Worm (Caenorhabditis elegans) whole organism, dauer: ENCODE measurements around the gene fbxb-10.
"Not testable (repeated sequence)": the region's sequence is repeated elsewhere in the genome, so short reads cannot be mapped to it uniquely, and the experiment has no call there.

ENCODE experiments used
- unc-62 ChIP-seq: sonication (generic microtip); optimal IDR thresholded peaks from 2 replicates; lab custom pipeline; 2017; ENCODE audit warnings: missing biosample characterization, missing genetic modification reagents, missing genetic modification characterization

fbxb-10 gene

ce11 chrII:1820774-1821173 lies 2.6 kb upstream of the fbxb-10 start, which contains the start of gene fbxa-3:
TSS of gene fbxa-3 (minus strand) at chrII:1820874.
- TF ChIP-seq unc-62 (GFP tag; lab: Kevin White, UChicago), result no peak

- no peak for TF ChIP-seq unc-62 (GFP tag; lab: Kevin White, UChicago)
Measured at ce11 chrII:1819944-1820570, 1.9 kb upstream of the fbxb-10 start, which contains the start of gene fbxc-19. TSS of gene fbxc-19 (plus strand) at chrII:1820479.

- TF ChIP-seq unc-62 (GFP tag; lab: Kevin White, UChicago), result no peak
Measured at ce11 chrII:1816053-1816452, 2.1 kb downstream of the fbxb-10 start.

- TF ChIP-seq unc-62 (GFP tag; lab: Kevin White, UChicago), result no peak
Measured at ce11 chrII:1808217-1808616, 10.0 kb downstream of the fbxb-10 start, which contains the start of gene C08F1.8. TSS of gene C08F1.8 (minus strand) at chrII:1808317.

ce11 chrII:1806358-1806757 lies 11.8 kb downstream of the fbxb-10 start, which contains the start of gene C08F1.12:
TSS of gene C08F1.12 (minus strand) at chrII:1806458.
- TF ChIP-seq unc-62 (GFP tag; lab: Kevin White, UChicago), result no peak

ce11 chrII:1788087-1788486 lies 30.1 kb downstream of the fbxb-10 start, which contains the start of the genes C08F1.6 and fbxb-13:
TSS of gene C08F1.6 (minus strand) at chrII:1788187.
TSS of gene fbxb-13 (plus strand) at chrII:1788277.
- TF ChIP-seq unc-62 (GFP tag; lab: Kevin White, UChicago), result no peak

ce11 chrII:1787208-1787607 lies 31.0 kb downstream of the fbxb-10 start:
- TF ChIP-seq unc-62 (GFP tag; lab: Kevin White, UChicago), result no peak

- no peak for TF ChIP-seq unc-62 (GFP tag; lab: Kevin White, UChicago)
Measured at ce11 chrII:1786209-1786608, 32.0 kb downstream of the fbxb-10 start, which contains the start of gene C08F1.10. TSS of gene C08F1.10 (minus strand) at chrII:1786309.

- TF ChIP-seq unc-62 (GFP tag; lab: Kevin White, UChicago), result no peak
Measured at ce11 chrII:1784799-1785198, 33.4 kb downstream of the fbxb-10 start, which contains the start of gene C08F1.11. TSS of gene C08F1.11 (minus strand) at chrII:1784899.

- TF ChIP-seq unc-62 (GFP tag; lab: Kevin White, UChicago), result no peak
Measured at ce11 chrII:1782474-1782873, 35.7 kb downstream of the fbxb-10 start, which contains the start of gene math-4. TSS of gene math-4 (minus strand) at chrII:1782574.

- not testable (repeated sequence) for TF ChIP-seq unc-62 (GFP tag; lab: Kevin White, UChicago)
Measured at ce11 chrII:1775234-1775633, 43.0 kb downstream of the fbxb-10 start, which contains the start of gene F36H5.14. TSS of gene F36H5.14 (plus strand) at chrII:1775534.

- no peak for TF ChIP-seq unc-62 (GFP tag; lab: Kevin White, UChicago)
Measured at ce11 chrII:1771785-1772184, 46.4 kb downstream of the fbxb-10 start, which contains the start of gene math-3. TSS of gene math-3 (plus strand) at chrII:1772085.

- TF ChIP-seq unc-62 (GFP tag; lab: Kevin White, UChicago), result not testable (repeated sequence)
Measured at ce11 chrII:1771347-1771746, 46.9 kb downstream of the fbxb-10 start, which contains the start of gene math-26. TSS of gene math-26 (plus strand) at chrII:1771647.
